Fruit fly (Drosophila melanogaster): ENCODE results near the gene Ctl2.
A peak's percentile ranks its signal among the peaks of the same experiment; 100 is the strongest.

Gene Ctl2

DNA sequence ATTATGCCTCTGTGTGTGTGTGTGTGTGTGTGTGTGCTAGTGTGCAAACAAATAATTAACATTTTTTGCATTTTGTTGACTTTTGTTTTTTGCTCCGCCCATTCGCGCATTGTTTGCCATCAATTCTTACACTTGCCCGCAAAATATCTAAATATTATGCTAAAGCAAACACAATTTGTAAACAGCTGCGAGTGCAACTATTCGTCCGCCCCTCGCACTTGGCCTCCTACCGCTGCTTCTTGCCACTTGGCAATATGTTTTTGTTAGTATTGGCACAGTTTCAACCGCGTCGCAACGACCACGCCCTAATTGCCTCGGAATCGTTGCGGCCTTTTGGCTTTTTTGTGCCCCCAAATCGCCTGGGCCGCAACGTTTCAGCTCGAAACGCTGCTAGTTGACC is 45.6 kb upstream of the Ctl2 start:
- peak; percentile 63; the same call in 1 of the 2 replicates for TF ChIP-seq CG32121 (GFP tag; IDR thresholded peaks at IDR 0.05)
- TF ChIP-seq CG4496 (GFP tag; IDR thresholded peaks at IDR 0.05), result no peak
- TF ChIP-seq CG15710 (tag; optimal IDR thresholded peaks at IDR 0.05), result no peak
- no peak for TF ChIP-seq CG13204 (GFP tag; optimal IDR thresholded peaks at IDR 0.05)
- no peak for TF ChIP-seq Pif1B (GFP tag; optimal IDR thresholded peaks at IDR 0.05)

DNA sequence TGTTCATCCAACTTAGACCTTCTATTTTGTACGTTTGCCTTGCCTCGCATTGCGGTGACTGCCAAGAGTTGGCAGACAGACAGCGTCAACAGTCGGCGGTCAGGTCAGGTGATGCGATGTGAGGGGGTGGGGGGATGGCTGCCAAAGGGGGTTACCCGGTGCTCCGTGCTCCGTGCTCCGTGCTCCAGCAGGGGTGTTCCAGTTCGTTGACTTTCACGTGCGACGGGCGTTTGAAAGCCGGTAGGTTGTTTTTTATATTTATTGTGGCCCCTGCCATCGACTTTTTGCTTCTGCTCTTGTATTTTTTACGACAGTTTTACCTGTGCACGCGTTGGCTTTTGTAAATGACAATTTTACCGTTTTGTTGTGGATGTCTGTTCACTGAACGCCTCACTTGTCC is 41.1 kb upstream of the Ctl2 start:
- 0 out of 3 replicates have a peak, but pooled peaks have one; percentile 31 for TF ChIP-seq fd96Ca (GFP tag; IDR thresholded peaks at IDR 0.05)
- TF ChIP-seq CG17806 (tag; optimal IDR thresholded peaks at IDR 0.05), result no peak
- peak; percentile 70; the same call in 2 of the 3 replicates for TF ChIP-seq CG4496 (GFP tag; IDR thresholded peaks at IDR 0.05)
- TF ChIP-seq CG12605 (GFP tag; IDR thresholded peaks at IDR 0.05), result no peak
- TF ChIP-seq CG15710 (tag; optimal IDR thresholded peaks at IDR 0.05), result no peak
- TF ChIP-seq Ets98B (GFP tag; IDR thresholded peaks at IDR 0.05), result 0 out of 2 replicates have a peak, but pooled peaks have one; percentile 26
- TF ChIP-seq CG13204 (GFP tag; optimal IDR thresholded peaks at IDR 0.05), result peak; percentile 35
- no peak for TF ChIP-seq CG10348 (GFP tag; IDR thresholded peaks at IDR 0.05)
- peak; percentile 45 for TF ChIP-seq EcR (GFP tag; optimal IDR thresholded peaks at IDR 0.05)
- TF ChIP-seq CG34367 (tag; optimal IDR thresholded peaks at IDR 0.05), result no peak
- TF ChIP-seq D1 (tag; optimal IDR thresholded peaks at IDR 0.05), result no peak
- no peak for TF ChIP-seq Pif1A (GFP tag; optimal IDR thresholded peaks at IDR 0.05)

DNA sequence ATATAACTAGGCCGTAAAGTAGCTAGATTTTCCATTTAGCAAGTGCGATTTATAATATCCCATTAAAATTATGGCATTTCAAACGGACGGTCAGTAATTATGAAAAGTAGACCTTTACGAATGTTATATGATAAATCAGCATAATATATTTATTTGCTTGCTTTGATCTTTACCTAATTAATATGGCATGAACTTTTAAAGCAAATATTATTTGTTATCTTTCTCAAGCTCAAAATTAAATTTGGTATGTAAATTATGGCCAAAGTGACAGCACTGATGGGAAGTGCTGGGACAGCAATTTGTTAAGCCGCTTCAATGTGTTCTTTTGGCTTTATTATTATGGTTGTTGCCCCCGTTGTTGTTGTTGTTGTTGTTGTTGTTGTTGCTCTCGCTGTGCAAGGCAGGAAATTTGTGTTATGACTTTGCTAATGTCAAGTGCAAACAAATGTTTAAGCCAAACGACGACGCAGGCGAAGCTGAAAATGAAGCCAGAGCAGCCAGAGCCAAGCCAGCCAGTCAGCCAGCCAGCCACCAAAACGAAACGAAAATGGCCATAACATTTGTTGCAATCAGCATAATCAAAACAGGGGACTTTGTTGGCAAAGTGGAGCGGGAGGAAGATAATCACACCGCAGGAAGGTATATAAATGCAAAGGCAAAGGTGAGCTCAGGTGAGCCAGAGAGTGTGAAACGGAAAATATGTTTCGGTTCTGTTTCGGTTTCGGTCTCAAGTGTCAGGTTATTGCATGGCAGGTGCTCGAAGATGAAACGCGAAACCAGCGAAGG is 40.5 kb upstream of the Ctl2 start:
- no peak for TF ChIP-seq CG10348 (GFP tag; IDR thresholded peaks at IDR 0.05)
- peak; percentile 11 for TF ChIP-seq CG8159 (tag; optimal IDR thresholded peaks at IDR 0.05)
- TF ChIP-seq CG15710 (tag; optimal IDR thresholded peaks at IDR 0.05), result peak; percentile 6
- TF ChIP-seq CG14655 (GFP tag; optimal IDR thresholded peaks at IDR 0.05), result peak; percentile 10
- TF ChIP-seq D1 (tag; optimal IDR thresholded peaks at IDR 0.05), result no peak
- TF ChIP-seq CG8301 (tag; optimal IDR thresholded peaks at IDR 0.05), result no peak

DNA sequence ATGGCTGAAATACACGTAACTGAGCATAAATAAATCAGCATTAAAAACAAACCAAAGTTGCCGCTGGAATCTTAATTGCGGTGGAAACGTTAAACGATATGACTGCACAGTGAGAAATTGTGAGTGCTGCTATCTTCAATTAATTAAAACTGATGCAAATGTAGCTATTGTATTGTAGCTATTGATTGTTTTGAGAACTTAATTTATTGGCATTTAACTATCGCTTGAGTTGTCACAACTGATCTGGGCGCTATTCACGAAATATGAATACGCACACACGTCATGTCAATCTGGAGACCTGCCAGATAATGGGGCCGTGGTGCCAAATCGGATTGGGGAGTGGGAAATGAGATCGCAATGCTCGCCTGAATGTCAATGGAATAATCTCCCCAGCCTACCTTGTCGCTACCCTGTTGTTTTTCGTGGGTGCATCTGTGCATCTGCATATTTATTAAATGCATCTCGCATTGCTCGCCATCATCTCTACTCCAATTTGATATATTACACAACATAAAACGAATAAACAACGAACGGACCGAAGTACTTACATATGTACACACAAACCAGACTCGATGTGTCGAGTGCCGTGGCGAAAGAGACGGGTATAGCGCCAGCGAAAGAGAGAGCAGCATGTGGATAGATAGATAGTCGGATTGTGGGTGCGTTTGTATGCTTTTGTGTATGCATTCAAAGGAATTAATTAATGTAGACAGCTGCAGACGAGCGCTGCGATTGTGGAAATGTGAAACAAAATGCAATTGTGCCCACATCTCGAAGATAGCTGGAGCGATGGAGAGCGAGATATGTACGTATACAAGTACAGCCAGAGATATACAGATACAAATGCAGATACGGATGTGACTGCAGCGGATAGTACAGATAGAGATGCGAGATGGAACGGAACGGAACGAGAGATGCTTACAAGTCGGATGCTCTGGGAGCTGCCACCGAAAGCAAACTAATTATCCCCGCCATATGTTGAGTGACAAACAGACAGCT is 39.4 kb upstream of the Ctl2 start:
- TF ChIP-seq gl (tag; optimal IDR thresholded peaks at IDR 0.05) (no peak), D1 (tag; optimal IDR thresholded peaks at IDR 0.05) (no peak), Snoo (tag; optimal IDR thresholded peaks at IDR 0.05) (no peak), CG8301 (tag; optimal IDR thresholded peaks at IDR 0.05) (peak; percentile 28), rn (GFP tag; IDR thresholded peaks at IDR 0.05) (no peak), Pif1B (GFP tag; optimal IDR thresholded peaks at IDR 0.05) (peak; percentile 39), CG32121 (GFP tag; IDR thresholded peaks at IDR 0.05) (no peak), EcR (GFP tag; optimal IDR thresholded peaks at IDR 0.05) (peak; percentile 31), CG9948 (tag; optimal IDR thresholded peaks at IDR 0.05) (peak; percentile 45), CG17806 (tag; optimal IDR thresholded peaks at IDR 0.05) (peak; percentile 50), fd96Ca (GFP tag; IDR thresholded peaks at IDR 0.05) (no peak), Ets98B (GFP tag; IDR thresholded peaks at IDR 0.05) (no peak), CG34367 (tag; optimal IDR thresholded peaks at IDR 0.05) (no peak), CG4496 (GFP tag; IDR thresholded peaks at IDR 0.05) (no peak), Pif1A (GFP tag; optimal IDR thresholded peaks at IDR 0.05) (peak; percentile 24), CG14655 (GFP tag; optimal IDR thresholded peaks at IDR 0.05) (peak; percentile 29), CG10348 (GFP tag; IDR thresholded peaks at IDR 0.05) (no peak), CG8159 (tag; optimal IDR thresholded peaks at IDR 0.05) (peak; percentile 58), CG15710 (tag; optimal IDR thresholded peaks at IDR 0.05) (peak; percentile 33), CG12605 (GFP tag; IDR thresholded peaks at IDR 0.05) (peak; percentile 17; the same call in 1 of the 2 replicates), CG13204 (GFP tag; optimal IDR thresholded peaks at IDR 0.05) (no peak)

DNA sequence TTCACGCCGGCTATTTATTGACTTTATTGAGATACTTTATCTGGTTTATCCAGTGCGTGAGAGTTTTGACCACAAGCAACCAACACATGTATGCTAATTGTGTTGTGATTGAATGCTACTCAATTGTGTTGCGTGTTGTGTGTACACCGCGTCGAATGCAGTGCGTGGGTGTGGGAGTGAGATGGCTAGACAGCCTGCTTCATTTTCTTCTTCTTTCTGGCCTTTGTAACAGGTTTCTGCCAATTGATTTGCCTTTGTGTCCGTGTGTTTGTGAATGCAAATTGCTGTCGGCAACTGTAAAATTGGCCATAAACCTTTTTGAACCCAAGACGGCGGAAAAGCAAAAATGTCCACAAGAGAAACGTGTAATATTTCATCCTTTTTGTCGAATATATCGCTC is 36.3 kb upstream of the Ctl2 start:
- TF ChIP-seq CG8159 (tag; optimal IDR thresholded peaks at IDR 0.05) (no peak), EcR (GFP tag; optimal IDR thresholded peaks at IDR 0.05) (no peak), rn (GFP tag; IDR thresholded peaks at IDR 0.05) (no peak), CG14655 (GFP tag; optimal IDR thresholded peaks at IDR 0.05) (no peak)

DNA sequence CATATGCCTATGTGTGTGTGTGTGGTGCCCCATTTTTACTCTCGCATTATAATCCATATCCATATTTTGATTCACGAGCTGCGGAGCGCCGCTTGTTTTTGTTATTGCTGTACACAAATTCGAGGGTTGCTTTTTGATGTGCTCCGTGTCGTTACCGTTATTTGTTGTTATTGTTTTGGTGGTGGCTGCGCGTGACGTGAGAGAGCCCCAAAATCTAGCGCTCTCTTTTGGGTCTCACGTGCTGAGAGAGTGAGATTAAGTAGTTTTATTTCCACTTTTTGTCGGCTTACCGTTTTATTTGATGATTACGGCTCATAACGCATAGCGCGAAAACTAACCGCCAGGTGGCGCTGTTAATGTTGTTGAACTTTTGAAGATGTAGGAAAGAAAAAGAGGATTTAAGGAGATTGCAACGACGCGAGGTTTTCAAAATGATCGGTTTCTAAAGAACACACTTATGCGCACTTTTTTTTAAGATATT is 35.8 kb upstream of the Ctl2 start:
- TF ChIP-seq EcR (GFP tag; optimal IDR thresholded peaks at IDR 0.05) (no peak), CG14655 (GFP tag; optimal IDR thresholded peaks at IDR 0.05) (no peak), Snoo (tag; optimal IDR thresholded peaks at IDR 0.05) (no peak), gl (tag; optimal IDR thresholded peaks at IDR 0.05) (no peak), Ets98B (GFP tag; IDR thresholded peaks at IDR 0.05) (no peak), Pif1B (GFP tag; optimal IDR thresholded peaks at IDR 0.05) (no peak), CG17806 (tag; optimal IDR thresholded peaks at IDR 0.05) (no peak), CG12605 (GFP tag; IDR thresholded peaks at IDR 0.05) (no peak), CG8159 (tag; optimal IDR thresholded peaks at IDR 0.05) (no peak), Pif1A (GFP tag; optimal IDR thresholded peaks at IDR 0.05) (no peak), CG4496 (GFP tag; IDR thresholded peaks at IDR 0.05) (no peak), CG9948 (tag; optimal IDR thresholded peaks at IDR 0.05) (no peak), rn (GFP tag; IDR thresholded peaks at IDR 0.05) (no peak), CG34367 (tag; optimal IDR thresholded peaks at IDR 0.05) (no peak)
